Fruit fly (Drosophila melanogaster): Measurements from ENCODE around the gene Phb1.

DNA sequence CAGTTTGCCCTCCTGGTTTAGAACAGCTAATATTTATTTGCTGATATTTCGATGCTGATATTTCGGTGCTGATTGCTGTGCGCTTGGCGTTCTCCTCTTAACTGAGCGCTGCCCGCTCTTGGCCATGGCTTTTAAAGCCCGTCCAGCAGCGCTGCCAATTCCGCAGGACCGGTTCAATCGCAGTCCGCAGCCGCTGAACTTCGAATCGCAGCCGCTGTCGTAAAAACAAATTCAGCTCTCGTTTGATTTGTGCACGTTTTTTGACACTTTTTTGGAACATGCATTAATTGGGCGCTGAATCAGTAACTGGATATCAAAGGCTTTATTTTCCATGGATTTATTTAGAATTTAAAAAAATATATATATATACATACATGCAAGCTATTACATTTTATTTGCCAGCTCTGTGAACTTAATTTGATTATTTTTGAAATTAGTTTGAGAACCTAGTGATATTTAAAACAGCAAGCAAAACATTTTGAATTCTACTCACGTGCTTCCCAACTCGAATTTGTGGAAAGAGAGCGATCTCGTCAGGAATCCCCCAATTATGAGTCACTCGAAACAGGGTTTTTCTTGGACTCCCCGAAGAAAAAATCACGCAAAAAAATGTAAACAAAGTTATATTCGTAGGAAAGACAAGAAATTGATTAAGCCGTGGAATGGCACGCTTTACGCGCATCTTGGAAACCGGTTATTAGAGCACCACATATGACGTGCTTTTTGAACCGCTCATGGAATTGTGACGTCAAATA is 3.3 kb downstream of the Phb1 start, which contains the start of gene Ddc:
- no peak for TF ChIP-seq CTCF (optimal IDR thresholded peaks at IDR 0.05)
- TF ChIP-seq CG8478 (optimal IDR thresholded peaks at IDR 0.05), result no peak
